Worm (Caenorhabditis elegans) whole organism, L4 larva: ENCODE measurements around the gene Y38C1BA.1.

Experiments used
- ama-1 ChIP-seq: fragments of 150-350 bp; optimal IDR thresholded peaks from 2 replicates; lab custom pipeline; 2014; ENCODE audit warnings: inconsistent platforms, mixed read lengths
- lir-3 ChIP-seq: sonication (generic microtip); optimal IDR thresholded peaks from 2 replicates; lab custom pipeline; 2016; ENCODE audit warnings: mild to moderate bottlenecking, missing genetic modification characterization, missing compliant biosample characterization
- snpc-4 ChIP-seq: fragments of 150-350 bp; optimal IDR thresholded peaks from 2 replicates; lab custom pipeline; 2014; ENCODE audit warnings: missing biosample characterization, missing genetic modification characterization
- zag-1 ChIP-seq: fragments of 150-350 bp; optimal IDR thresholded peaks from 2 replicates; lab custom pipeline; 2014; ENCODE audit warnings: missing biosample characterization, missing genetic modification characterization

DNA sequence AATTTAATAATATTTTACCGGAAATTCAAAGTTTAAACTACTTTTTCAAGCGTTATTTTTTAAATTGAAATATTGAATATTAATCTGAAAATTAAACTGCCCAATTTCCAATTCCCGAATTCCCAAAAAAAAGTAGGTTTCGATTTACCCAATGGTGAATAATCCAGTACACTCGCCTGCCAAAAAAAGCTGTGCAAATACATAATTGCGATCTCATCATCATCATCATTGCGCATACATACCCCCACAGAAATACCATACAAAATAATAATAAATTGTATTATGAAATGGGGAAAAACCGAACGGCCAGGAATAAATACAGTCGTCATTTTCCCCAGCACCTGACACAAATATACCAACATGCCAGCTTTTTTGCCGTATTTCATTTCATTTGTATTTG, 31.9 kb downstream of the Y38C1BA.1 start, which contains the start of gene Y41D4A.1:
- TF ChIP-seq snpc-4 (no peak), zag-1 (tag; lab: Kevin White, UChicago) (no peak), lir-3 (tag; lab: Kevin White, UChicago) (no peak), ama-1 (no peak)
